Fruit fly (Drosophila melanogaster): Measurements from ENCODE around the gene CG7264.

- TF ChIP-seq CG12768 (GFP tag; optimal IDR thresholded peaks at IDR 0.05) = no peak
- no peak for TF ChIP-seq pad (GFP tag; optimal IDR thresholded peaks at IDR 0.05)
- no peak for TF ChIP-seq CG5204 (GFP tag; optimal IDR thresholded peaks at IDR 0.05)
- no peak for TF ChIP-seq Hr96 (GFP tag; optimal IDR thresholded peaks at IDR 0.05)
- no peak for TF ChIP-seq kay (GFP tag; ENCODE audit: borderline replicate concordance)
- no peak for TF ChIP-seq toe (GFP tag; optimal IDR thresholded peaks at IDR 0.05)
- TF ChIP-seq CG14711 (tag; optimal IDR thresholded peaks at IDR 0.05) = no peak
- no peak for TF ChIP-seq CG11617 (GFP tag; optimal IDR thresholded peaks at IDR 0.05)
Measured at dm6 chr3L:11858745-11859144, 29.9 kb downstream of the CG7264 start.

Measured in whole organism, adult.